Worm (Caenorhabditis elegans): ENCODE results near the gene ccep-135.

ccep-135 gene

DNA sequence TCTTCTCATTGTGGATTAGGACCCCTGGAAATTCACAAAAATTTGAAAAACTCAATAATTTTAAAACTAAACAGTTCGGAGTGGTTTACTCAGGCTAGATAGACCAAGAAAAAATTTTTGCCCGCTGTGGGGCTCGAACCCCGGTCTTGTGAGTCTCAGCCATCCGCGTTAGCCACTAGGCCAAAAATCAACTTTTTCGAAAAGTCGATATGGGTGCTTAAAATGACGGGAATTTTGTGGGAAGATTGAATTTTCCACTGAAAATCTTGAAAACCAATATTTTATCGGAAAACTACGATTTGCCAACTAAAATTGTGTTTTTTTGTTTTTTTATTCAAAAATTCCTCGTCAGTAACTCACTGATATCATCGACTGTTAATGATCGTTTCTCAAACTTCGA, 15.9 kb downstream of the ccep-135 start:
- TF ChIP-seq pes-1 (GFP tag; IDR thresholded peaks at IDR 0.05) (no peak), ama-1 (optimal IDR thresholded peaks at IDR 0.05) (no peak)

DNA sequence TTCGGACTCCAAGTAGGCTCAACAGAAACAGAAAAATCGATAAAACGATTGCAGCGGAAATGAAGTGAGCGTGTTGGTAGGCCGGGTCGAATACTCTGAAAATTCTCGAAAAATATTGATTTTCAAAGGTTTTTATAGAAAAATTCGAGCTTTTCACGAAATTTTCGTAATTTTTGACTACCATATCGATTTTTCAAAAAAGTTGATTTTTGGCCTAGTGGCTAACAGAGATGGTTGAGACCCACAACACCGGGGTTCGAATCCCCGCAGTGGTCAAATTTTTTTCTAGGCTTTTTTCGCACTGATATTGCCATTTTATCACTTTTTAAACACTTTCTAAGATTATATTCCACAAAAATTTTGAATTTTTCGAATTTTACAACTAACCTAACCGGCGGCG, 17.1 kb downstream of the ccep-135 start:
- no peak for TF ChIP-seq F13C5.2 (tag; optimal IDR thresholded peaks at IDR 0.05)
- no peak for TF ChIP-seq aly-1 (tag; optimal IDR thresholded peaks at IDR 0.05)

DNA sequence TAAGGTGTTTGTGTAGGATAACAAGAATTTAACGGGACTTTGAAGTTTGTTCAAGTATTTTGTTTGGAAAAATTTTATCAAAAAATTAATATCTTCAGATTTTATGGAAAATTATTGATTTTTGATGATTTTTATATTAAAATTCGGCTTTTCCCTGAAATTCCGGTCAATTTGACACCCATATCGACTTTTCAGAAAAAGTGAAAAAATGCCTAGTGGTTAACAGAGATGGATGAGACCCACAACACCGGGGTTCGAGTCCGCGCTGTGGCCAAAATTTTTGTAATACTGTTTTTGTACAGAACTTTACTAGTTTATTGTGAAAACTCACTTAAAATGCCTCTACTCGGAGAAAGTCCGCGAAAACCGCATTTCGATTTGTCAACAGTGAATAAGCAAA, 17.9 kb downstream of the ccep-135 start:
- TF ChIP-seq tra-4 (tag; optimal IDR thresholded peaks at IDR 0.05) (no peak), hmbx-1 (tag; optimal IDR thresholded peaks at IDR 0.05) (no peak), ets-7 (tag; optimal IDR thresholded peaks at IDR 0.05) (no peak), B0310.2 (tag; optimal IDR thresholded peaks at IDR 0.05) (no peak), hmg-4 (GFP tag; optimal IDR thresholded peaks at IDR 0.05) (no peak), aly-1 (tag; optimal IDR thresholded peaks at IDR 0.05) (no peak), F13C5.2 (tag; optimal IDR thresholded peaks at IDR 0.05) (no peak), ceh-36 (tag; optimal IDR thresholded peaks at IDR 0.05) (no peak), scrt-1 (GFP tag; IDR thresholded peaks at IDR 0.05) (no peak), sea-1 (GFP tag; conservative IDR thresholded peaks at IDR 0.05) (no peak)

DNA sequence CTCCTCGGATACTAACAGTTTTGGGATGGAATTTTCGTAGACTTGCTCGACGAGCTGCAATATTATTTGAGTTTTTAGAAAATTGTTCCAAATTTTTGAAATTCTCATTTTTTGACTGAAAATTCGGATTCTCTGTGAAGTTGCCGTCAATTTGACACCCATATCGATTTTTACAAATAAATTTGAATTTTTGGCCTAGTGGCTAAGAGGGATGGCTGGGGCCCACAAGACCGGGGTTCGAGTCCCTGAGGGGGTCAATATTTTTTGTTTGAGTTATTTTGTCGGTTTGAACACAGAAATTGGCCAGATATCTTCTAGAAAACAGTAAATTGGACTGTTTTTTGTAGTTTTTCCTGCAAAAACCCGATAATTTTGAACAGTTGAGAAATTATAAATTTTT, 18.9 kb downstream of the ccep-135 start:
- TF ChIP-seq aly-1 (tag; optimal IDR thresholded peaks at IDR 0.05), result no peak
- TF ChIP-seq hmg-4 (GFP tag; optimal IDR thresholded peaks at IDR 0.05), result no peak
- TF ChIP-seq hmbx-1 (tag; optimal IDR thresholded peaks at IDR 0.05), result no peak
- TF ChIP-seq pes-1 (GFP tag; IDR thresholded peaks at IDR 0.05), result no peak
- TF ChIP-seq sea-1 (GFP tag; conservative IDR thresholded peaks at IDR 0.05), result no peak
- TF ChIP-seq tra-4 (tag; optimal IDR thresholded peaks at IDR 0.05), result no peak
- no peak for TF ChIP-seq tbx-11 (GFP tag; IDR thresholded peaks at IDR 0.05)

DNA sequence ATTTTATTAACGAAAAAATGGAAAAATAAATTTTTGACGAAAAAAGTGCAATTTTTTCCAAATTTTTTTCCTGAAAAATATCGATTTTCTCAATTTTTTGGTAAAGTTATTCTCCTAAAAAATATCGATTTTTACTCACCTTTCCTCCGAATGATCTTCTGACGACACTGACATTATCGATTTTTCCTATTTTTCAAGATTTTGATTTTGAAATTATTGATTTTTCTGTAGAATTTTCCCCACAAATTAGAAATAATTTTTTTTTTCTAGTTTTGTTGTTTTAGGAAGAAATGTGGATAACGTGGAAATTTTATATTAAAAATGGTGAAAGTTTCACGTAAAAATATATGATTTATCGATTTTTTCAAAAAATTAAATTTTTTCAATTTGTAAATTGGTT, 19.9 kb downstream of the ccep-135 start:
- TF ChIP-seq hmbx-1 (tag; optimal IDR thresholded peaks at IDR 0.05) (no peak), F13C5.2 (tag; optimal IDR thresholded peaks at IDR 0.05) (no peak), ama-1 (optimal IDR thresholded peaks at IDR 0.05) (no peak), B0310.2 (tag; optimal IDR thresholded peaks at IDR 0.05) (no peak), ets-7 (tag; optimal IDR thresholded peaks at IDR 0.05) (no peak)

DNA sequence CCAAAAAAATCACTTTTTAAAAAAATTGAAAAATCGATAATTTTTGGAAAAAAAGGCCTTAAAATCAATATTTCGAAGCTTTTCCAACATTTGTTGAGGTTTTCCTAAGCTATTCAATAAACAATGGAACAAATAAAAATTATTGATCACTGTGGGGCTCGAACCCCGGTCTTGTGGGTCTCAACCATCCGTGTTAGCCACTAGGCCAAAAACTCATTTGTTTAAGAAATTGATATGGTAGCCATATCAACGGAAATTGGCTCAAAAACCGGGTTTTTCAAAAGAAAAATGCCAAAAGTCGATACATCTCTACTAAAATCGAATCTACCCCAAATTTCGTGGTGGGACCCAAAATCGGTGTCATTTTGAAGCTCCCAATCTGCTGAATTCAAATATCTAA, 20.3 kb downstream of the ccep-135 start:
- no peak for TF ChIP-seq flt-1 (GFP tag; IDR thresholded peaks at IDR 0.05)
- TF ChIP-seq aly-1 (tag; optimal IDR thresholded peaks at IDR 0.05), result no peak
- no peak for TF ChIP-seq ets-7 (tag; optimal IDR thresholded peaks at IDR 0.05)
- TF ChIP-seq pes-1 (GFP tag; IDR thresholded peaks at IDR 0.05), result no peak
- TF ChIP-seq tra-4 (tag; optimal IDR thresholded peaks at IDR 0.05), result no peak
- no peak for TF ChIP-seq ama-1 (optimal IDR thresholded peaks at IDR 0.05)
- no peak for TF ChIP-seq sea-1 (GFP tag; conservative IDR thresholded peaks at IDR 0.05)
- TF ChIP-seq tbx-11 (GFP tag; IDR thresholded peaks at IDR 0.05), result no peak

DNA sequence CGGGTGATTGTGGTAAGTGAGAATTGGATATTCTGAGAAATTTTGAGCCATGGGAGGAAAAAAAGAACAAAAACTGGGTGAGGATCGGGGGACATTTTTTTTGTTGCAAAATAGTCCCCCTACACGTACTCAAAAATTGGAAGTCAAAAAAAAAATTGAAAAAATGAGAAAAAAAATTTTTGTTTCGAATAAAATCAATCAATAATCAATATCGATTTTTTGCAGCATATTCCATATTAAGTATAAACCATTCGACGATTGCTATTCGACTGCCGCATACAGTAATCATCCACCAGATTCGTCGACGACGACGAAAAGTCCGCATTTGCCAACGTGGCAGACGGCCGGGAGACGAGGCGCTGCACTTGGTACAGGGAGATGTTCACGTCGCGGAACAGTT, 20.9 kb downstream of the ccep-135 start:
- TF ChIP-seq pes-1 (GFP tag; IDR thresholded peaks at IDR 0.05), result no peak
- TF ChIP-seq B0310.2 (tag; optimal IDR thresholded peaks at IDR 0.05), result no peak
- no peak for TF ChIP-seq flt-1 (GFP tag; IDR thresholded peaks at IDR 0.05)
- TF ChIP-seq ceh-13 (GFP tag; optimal IDR thresholded peaks at IDR 0.05), result no peak
- TF ChIP-seq aly-1 (tag; optimal IDR thresholded peaks at IDR 0.05), result no peak
- TF ChIP-seq sea-1 (GFP tag; conservative IDR thresholded peaks at IDR 0.05), result no peak
- no peak for TF ChIP-seq scrt-1 (GFP tag; IDR thresholded peaks at IDR 0.05)
- TF ChIP-seq hnd-1 (tag; optimal IDR thresholded peaks at IDR 0.05), result no peak
- no peak for TF ChIP-seq tra-4 (tag; optimal IDR thresholded peaks at IDR 0.05)

DNA sequence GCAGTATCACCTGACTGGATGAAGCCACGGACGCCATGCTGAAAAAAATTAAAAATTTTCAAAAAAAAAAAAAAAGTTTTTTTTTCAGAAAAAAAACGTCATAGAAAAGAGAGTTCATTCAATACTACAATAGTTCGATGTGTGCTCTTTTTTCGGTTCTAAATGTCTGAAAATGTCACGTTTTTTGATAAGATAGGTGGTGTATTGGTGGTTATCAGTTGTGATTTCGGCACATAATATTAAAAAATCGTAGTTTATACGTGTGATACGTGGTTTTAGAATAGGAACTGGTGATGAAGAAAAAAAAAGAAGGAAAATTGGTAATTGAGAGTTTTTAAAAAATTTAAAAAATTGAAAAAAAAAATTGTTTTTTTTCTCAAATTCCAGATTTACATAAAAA, 25.3 kb downstream of the ccep-135 start:
- TF ChIP-seq hnd-1 (tag; optimal IDR thresholded peaks at IDR 0.05) (no peak), ets-7 (tag; optimal IDR thresholded peaks at IDR 0.05) (no peak), ceh-36 (tag; optimal IDR thresholded peaks at IDR 0.05) (no peak)

DNA sequence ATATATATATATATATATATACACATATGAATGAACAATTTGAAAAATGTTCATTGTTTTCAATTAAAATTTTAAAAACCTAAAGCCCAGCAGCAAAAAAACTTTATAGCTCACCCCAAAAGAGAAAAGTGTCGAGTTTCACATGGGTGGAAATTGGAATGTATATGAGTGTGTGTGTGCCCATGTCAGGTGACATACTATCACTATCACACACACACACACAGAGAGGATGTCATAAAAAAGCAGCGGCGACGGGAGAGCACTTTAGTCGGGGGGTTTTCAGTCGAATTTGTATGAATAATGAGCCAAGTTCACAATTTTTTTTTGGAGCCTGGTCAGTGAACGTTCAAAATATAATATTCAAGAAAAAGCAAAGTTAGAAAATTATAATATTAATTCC, 28.3 kb downstream of the ccep-135 start:
- no peak for TF ChIP-seq tra-4 (tag; optimal IDR thresholded peaks at IDR 0.05)
- no peak for TF ChIP-seq tbx-37 (GFP tag; conservative IDR thresholded peaks at IDR 0.05)
- TF ChIP-seq ets-7 (tag; optimal IDR thresholded peaks at IDR 0.05), result no peak
- TF ChIP-seq F13C5.2 (tag; optimal IDR thresholded peaks at IDR 0.05), result no peak
- no peak for TF ChIP-seq aly-1 (tag; optimal IDR thresholded peaks at IDR 0.05)
- no peak for TF ChIP-seq scrt-1 (GFP tag; IDR thresholded peaks at IDR 0.05)
- no peak for TF ChIP-seq hmg-4 (GFP tag; optimal IDR thresholded peaks at IDR 0.05)
- no peak for TF ChIP-seq ceh-36 (tag; optimal IDR thresholded peaks at IDR 0.05)
- no peak for TF ChIP-seq ceh-13 (GFP tag; optimal IDR thresholded peaks at IDR 0.05)
- TF ChIP-seq tbx-11 (GFP tag; IDR thresholded peaks at IDR 0.05), result no peak

DNA sequence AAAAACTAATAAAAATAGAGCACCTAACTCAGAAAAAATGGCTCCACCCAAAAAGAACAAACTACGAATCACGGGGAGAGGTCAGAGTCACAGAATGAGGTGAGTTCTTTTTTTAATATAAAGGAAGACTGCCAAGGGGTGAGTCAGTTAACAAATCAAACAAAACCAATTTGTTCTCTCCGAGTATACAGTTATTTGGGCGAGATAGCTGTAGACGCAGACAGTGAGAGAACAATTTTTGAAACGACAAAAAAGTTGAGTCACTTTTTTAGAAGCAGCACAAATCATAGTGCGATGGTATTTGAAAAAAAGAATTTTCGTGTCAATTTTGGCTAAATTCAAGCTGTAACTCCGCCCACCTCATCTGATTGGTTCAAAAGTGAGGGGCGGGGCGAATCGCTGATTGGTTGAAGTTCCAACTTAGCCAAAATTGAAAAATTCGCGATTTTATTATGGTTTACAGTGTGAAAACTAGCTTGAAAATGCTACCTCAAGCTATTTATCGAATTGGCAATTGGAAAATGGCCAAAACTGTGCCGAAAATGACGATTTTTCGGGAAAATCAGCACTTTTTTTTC, 32.6 kb downstream of the ccep-135 start:
- TF ChIP-seq pes-1 (GFP tag; IDR thresholded peaks at IDR 0.05) (no peak), hmg-4 (GFP tag; optimal IDR thresholded peaks at IDR 0.05) (no peak), tbx-11 (GFP tag; IDR thresholded peaks at IDR 0.05) (no peak)

Measured in whole organism, early embryonic.